Worm (Caenorhabditis elegans) whole organism, young adult: Measurements from ENCODE around the gene R04F11.5.

Experiments used
- B0336.3 ChIP-seq: fragments of 200-800 bp; sonication (Bioruptor generic); IDR thresholded peaks from 2 replicates; pipeline ENCODE4 v1.3.6; 2022; ENCODE audit warnings: missing genetic modification characterization, missing compliant biosample characterization
- C17E4.6 ChIP-seq: fragments of 200-800 bp; sonication (Bioruptor generic); IDR thresholded peaks from 2 replicates; pipeline ENCODE4 v1.3.6; 2022; ENCODE audit warnings: missing genetic modification reagents, missing genetic modification characterization, missing compliant biosample characterization
- F22D6.2 ChIP-seq: sonication (generic microtip); optimal IDR thresholded peaks from 2 replicates; lab custom pipeline; 2016; ENCODE audit warnings: mild to moderate bottlenecking, missing genetic modification characterization, missing compliant biosample characterization
- F33H1.4 ChIP-seq: fragments of 200-800 bp; sonication (Bioruptor generic); IDR thresholded peaks from 2 replicates; pipeline ENCODE4 v1.3.6; 2022; ENCODE audit warnings: missing genetic modification reagents, missing genetic modification characterization, missing compliant biosample characterization
- F39B2.1 ChIP-seq: fragments of 200-800 bp; sonication (Bioruptor generic); IDR thresholded peaks from 2 replicates; pipeline ENCODE4 v1.3.6; 2022; ENCODE audit warnings: missing genetic modification reagents, missing genetic modification characterization, missing compliant biosample characterization
- F52B5.7 ChIP-seq: sonication (generic microtip); optimal IDR thresholded peaks from 2 replicates; lab custom pipeline; 2016; ENCODE audit warnings: mild to moderate bottlenecking, missing genetic modification characterization, missing compliant biosample characterization
- F57A8.1 ChIP-seq: fragments of 200-800 bp; sonication (Bioruptor generic); optimal IDR thresholded peaks from 2 replicates; lab custom pipeline; 2018; ENCODE audit warnings: mild to moderate bottlenecking, missing genetic modification characterization, moderate library complexity, missing compliant biosample characterization
- K12H6.12 ChIP-seq: fragments of 200-800 bp; sonication (Bioruptor generic); optimal IDR thresholded peaks from 2 replicates; lab custom pipeline; 2018; ENCODE audit warnings: mild to moderate bottlenecking, missing genetic modification characterization, missing compliant biosample characterization
- Y53F4B.3 ChIP-seq: fragments of 200-800 bp; sonication (Bioruptor generic); IDR thresholded peaks from 2 replicates; pipeline ENCODE4 v1.3.6; 2022; ENCODE audit warnings: missing genetic modification reagents, missing genetic modification characterization, missing compliant biosample characterization
- Y79H2A.3 ChIP-seq: fragments of 200-800 bp; sonication (Bioruptor generic); conservative IDR thresholded peaks from 2 replicates; pipeline ENCODE4 v1.3.6; 2022; ENCODE audit warnings: missing genetic modification reagents, missing genetic modification characterization, missing compliant biosample characterization
- ZK185.1 ChIP-seq: sonication (generic microtip); optimal IDR thresholded peaks from 2 replicates; lab custom pipeline; 2016; ENCODE audit warnings: mild to moderate bottlenecking, missing genetic modification characterization, missing compliant biosample characterization; ENCODE audit not compliant: poor library complexity, severe bottlenecking
- atf-7 ChIP-seq: sonication (generic microtip); optimal IDR thresholded peaks from 2 replicates; lab custom pipeline; 2017; ENCODE audit warnings: mild to moderate bottlenecking, missing genetic modification characterization, missing compliant biosample characterization
- athp-1 ChIP-seq: sonication (generic microtip); optimal IDR thresholded peaks from 2 replicates; lab custom pipeline; 2017; ENCODE audit warnings: mild to moderate bottlenecking, missing genetic modification characterization, missing compliant biosample characterization
- attf-3 ChIP-seq: fragments of 200-800 bp; sonication (Bioruptor generic); conservative IDR thresholded peaks from 2 replicates; pipeline ENCODE4 v1.3.6; 2022; ENCODE audit warnings: missing genetic modification reagents, missing genetic modification characterization, missing compliant biosample characterization
- attf-5 ChIP-seq: fragments of 200-800 bp; sonication (Bioruptor generic); optimal IDR thresholded peaks from 2 replicates; lab custom pipeline; 2018; ENCODE audit warnings: mild to moderate bottlenecking, missing genetic modification characterization, missing compliant biosample characterization
- attf-6 ChIP-seq: fragments of 200-800 bp; sonication (Bioruptor generic); IDR thresholded peaks from 2 replicates; pipeline ENCODE4 v1.3.6; 2022; ENCODE audit warnings: missing genetic modification reagents, missing genetic modification characterization, missing compliant biosample characterization
- cebp-1 ChIP-seq, 2 experiments: fragments of 200-800 bp in 1 of 2; sonication (Bioruptor generic) in 1 of 2; sonication (generic microtip) in 1 of 2; IDR thresholded peaks in 1 of 2; optimal IDR thresholded peaks in 1 of 2; 2 replicates each; pipeline versions ENCODE4 v1.3.6 to Lab custom; 2017 to 2022; ENCODE audit warnings: missing compliant biosample characterization in 2 of 2, missing genetic modification characterization in 2 of 2, mild to moderate bottlenecking in 1 of 2, missing genetic modification reagents in 1 of 2, moderate library complexity in 1 of 2
- ceh-27 ChIP-seq: fragments of 200-800 bp; sonication (Bioruptor generic); optimal IDR thresholded peaks from 2 replicates; lab custom pipeline; 2018; ENCODE audit warnings: mild to moderate bottlenecking, missing genetic modification characterization, moderate library complexity, missing compliant biosample characterization
- ceh-40 ChIP-seq: fragments of 200-800 bp; sonication (Bioruptor generic); IDR thresholded peaks from 2 replicates; pipeline ENCODE4 v1.3.6; 2022; ENCODE audit warnings: missing genetic modification characterization, missing compliant biosample characterization
- efl-1 ChIP-seq: fragments of 150-350 bp; optimal IDR thresholded peaks from 2 replicates; lab custom pipeline; 2014; ENCODE audit warnings: missing biosample characterization, missing genetic modification reagents, missing genetic modification characterization
- egrh-3 ChIP-seq: fragments of 200-800 bp; sonication (Bioruptor generic); IDR thresholded peaks from 2 replicates; pipeline ENCODE4 v1.3.6; 2022; ENCODE audit warnings: missing genetic modification reagents, missing genetic modification characterization, missing compliant biosample characterization
- hmg-20 ChIP-seq: fragments of 200-800 bp; sonication (Bioruptor generic); IDR thresholded peaks from 2 replicates; pipeline ENCODE4 v1.3.6; 2022; ENCODE audit warnings: missing genetic modification reagents, missing genetic modification characterization, missing compliant biosample characterization
- lin-40 ChIP-seq: sonication (generic microtip); optimal IDR thresholded peaks from 2 replicates; lab custom pipeline; 2016; ENCODE audit warnings: missing genetic modification characterization, mild to moderate bottlenecking, missing compliant biosample characterization, missing genotype, missing genetic modification reagents
- lir-1 ChIP-seq: fragments of 200-800 bp; sonication (Bioruptor generic); conservative IDR thresholded peaks from 2 replicates; pipeline ENCODE4 v1.3.6; 2022; ENCODE audit warnings: missing genetic modification reagents, missing genetic modification characterization, missing compliant biosample characterization
- lsy-27 ChIP-seq: sonication (generic microtip); optimal IDR thresholded peaks from 2 replicates; lab custom pipeline; 2017; ENCODE audit warnings: missing genetic modification characterization, mild to moderate bottlenecking, missing compliant biosample characterization, antibody characterized with exemption, missing genotype, borderline replicate concordance; ENCODE audit not compliant: insufficient read depth
- madf-3 ChIP-seq: fragments of 200-800 bp; sonication (Bioruptor generic); IDR thresholded peaks from 2 replicates; pipeline ENCODE4 v1.3.6; 2022; ENCODE audit warnings: missing genetic modification reagents, missing genetic modification characterization, missing compliant biosample characterization
- madf-8 ChIP-seq: fragments of 200-800 bp; sonication (Bioruptor generic); conservative IDR thresholded peaks from 2 replicates; pipeline ENCODE4 v1.3.6; 2022; ENCODE audit warnings: missing genetic modification reagents, missing genetic modification characterization, missing compliant biosample characterization
- mcd-1 ChIP-seq: fragments of 200-800 bp; sonication (Bioruptor generic); IDR thresholded peaks from 2 replicates; pipeline ENCODE4 v1.3.6; 2022; ENCODE audit warnings: missing genetic modification reagents, missing genetic modification characterization, missing compliant biosample characterization
- mel-28 ChIP-seq: sonication (generic microtip); optimal IDR thresholded peaks from 2 replicates; lab custom pipeline; 2016; ENCODE audit warnings: borderline replicate concordance, mild to moderate bottlenecking, missing genetic modification characterization, missing compliant biosample characterization
- mes-4 ChIP-seq: sonication (generic microtip); optimal IDR thresholded peaks from 2 replicates; lab custom pipeline; 2016; ENCODE audit warnings: missing genotype, missing genetic modification characterization, missing compliant biosample characterization
- nfyb-1 ChIP-seq: fragments of 200-800 bp; sonication (Bioruptor generic); IDR thresholded peaks from 2 replicates; pipeline ENCODE4 v1.3.6; 2022; ENCODE audit warnings: missing genetic modification reagents, missing genetic modification characterization, missing compliant biosample characterization
- nhr-90 ChIP-seq: sonication (generic microtip); optimal IDR thresholded peaks from 2 replicates; lab custom pipeline; 2016; ENCODE audit warnings: missing genotype, mild to moderate bottlenecking, missing genetic modification characterization, missing compliant biosample characterization
- rcor-1 ChIP-seq: fragments of 200-800 bp; sonication (Bioruptor generic); IDR thresholded peaks from 2 replicates; pipeline ENCODE4 v1.3.6; 2022; ENCODE audit warnings: missing genetic modification reagents, missing genetic modification characterization, missing compliant biosample characterization
- rpc-1 ChIP-seq, 2 experiments: fragments of 150-350 bp in 1 of 2; sonication (generic microtip) in 1 of 2; optimal IDR thresholded peaks; 2 replicates each; lab custom pipeline; 2014 to 2018; ENCODE audit warnings: missing biosample characterization in 1 of 2, missing genetic modification characterization in 1 of 2, missing genetic modification reagents in 1 of 2, missing genotype in 1 of 2
- tbp1 ChIP-seq: fragments of 200-800 bp; sonication (Bioruptor generic); optimal IDR thresholded peaks from 2 replicates; lab custom pipeline; 2018; ENCODE audit warnings: mild to moderate bottlenecking, missing genetic modification characterization, missing compliant biosample characterization
- zfh-2 ChIP-seq: fragments of 200-800 bp; sonication (Bioruptor generic); conservative IDR thresholded peaks from 2 replicates; pipeline ENCODE4 v1.3.6; 2022; ENCODE audit warnings: missing genetic modification reagents, missing genetic modification characterization, missing compliant biosample characterization
- ztf-28 ChIP-seq: fragments of 200-800 bp; sonication (Bioruptor generic); IDR thresholded peaks from 2 replicates; pipeline ENCODE4 v1.3.6; 2022; ENCODE audit warnings: missing genetic modification reagents, missing genetic modification characterization, missing compliant biosample characterization
- ztf-6 ChIP-seq: fragments of 200-800 bp; sonication (Bioruptor generic); IDR thresholded peaks from 2 replicates; pipeline ENCODE4 v1.3.6; 2022; ENCODE audit warnings: missing genetic modification reagents, missing genetic modification characterization, missing compliant biosample characterization

Gene R04F11.5

DNA sequence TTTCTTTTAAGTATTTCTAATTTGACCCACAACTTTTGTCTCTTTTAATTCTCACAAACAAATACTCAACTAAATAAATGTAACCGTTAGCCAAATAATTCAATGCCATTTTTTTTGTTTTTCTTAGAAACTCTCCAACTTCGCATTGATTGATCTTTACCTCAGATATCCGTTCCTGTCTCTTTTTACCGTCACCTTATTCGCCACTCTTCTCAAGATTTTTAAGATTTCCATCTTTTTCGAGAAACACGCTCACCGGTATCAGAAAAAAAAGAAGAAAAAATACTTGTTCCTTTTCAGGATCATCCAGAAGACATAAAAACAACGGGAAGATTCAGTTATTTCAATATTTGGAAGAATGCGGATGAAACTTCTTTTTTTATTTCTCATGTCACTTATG is 40.5 kb upstream of the R04F11.5 start, which contains the start of gene F23H12.5:
Gene F23H12.5 (plus strand): TSS at position 301 of the 400 bp plus-strand sequence.
- TF ChIP-seq atf-7 (tag; lab: Kevin White, UChicago) (no peak), F39B2.1 (GFP tag; lab: Robert Waterston, UW) (no peak), F52B5.7 (no peak), ZK185.1 (no peak), lsy-27 (tag; lab: Kevin White, UChicago) (no peak), hmg-20 (GFP tag; lab: Robert Waterston, UW) (no peak)

DNA sequence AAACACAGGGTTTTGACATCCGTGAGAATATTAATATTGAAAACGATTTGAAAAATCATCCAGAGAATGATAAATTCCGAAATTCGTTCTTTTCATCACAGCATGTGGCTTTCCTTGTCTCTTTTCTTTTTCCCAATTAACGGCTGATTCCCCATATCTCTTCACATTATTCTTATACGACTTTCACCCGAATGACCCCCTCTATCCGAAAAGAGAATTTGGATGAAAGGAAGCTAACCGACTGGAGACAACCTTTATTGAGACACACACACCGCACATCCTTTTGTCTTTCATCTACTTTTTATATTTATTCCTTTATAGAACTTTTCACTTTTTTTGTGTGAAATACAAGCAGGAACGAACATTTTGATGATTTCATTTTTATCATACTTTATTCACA is 39.8 kb upstream of the R04F11.5 start:
- TF ChIP-seq hmg-20 (GFP tag; lab: Robert Waterston, UW) (no peak), Y79H2A.3 (GFP tag; lab: Robert Waterston, UW) (no peak), Y53F4B.3 (GFP tag; lab: Robert Waterston, UW) (no peak)

DNA sequence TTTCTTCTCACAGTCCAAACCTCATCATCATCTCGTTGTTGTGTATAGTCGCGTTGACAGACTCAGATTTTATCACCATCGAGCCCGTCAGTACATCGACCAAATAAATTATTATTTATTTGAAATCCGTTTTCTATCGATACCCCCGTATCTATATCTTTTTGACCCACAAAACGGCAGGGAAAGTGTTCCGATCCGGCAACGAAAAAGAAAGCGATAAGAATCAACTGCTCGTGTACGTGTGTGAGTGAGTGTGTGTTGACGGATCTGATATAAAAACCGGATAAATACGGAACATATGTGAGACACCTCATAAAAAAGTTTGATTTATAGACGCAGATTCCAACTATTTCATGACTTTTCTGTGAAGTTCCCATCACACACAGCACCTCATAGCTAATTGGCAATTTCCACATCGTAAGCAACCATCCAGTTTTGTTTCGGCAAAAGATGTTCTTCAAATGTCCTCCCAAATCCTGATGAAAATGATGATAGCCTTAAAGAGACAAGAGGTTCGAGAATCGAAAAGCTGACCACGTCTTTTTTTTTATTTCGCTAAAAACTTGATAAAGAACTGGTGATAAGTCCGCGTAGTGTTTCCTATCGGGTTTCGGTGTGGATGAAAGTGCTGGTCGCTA is 36.5 kb upstream of the R04F11.5 start:
- no peak for TF ChIP-seq B0336.3 (GFP tag; lab: Robert Waterston, UW)

DNA sequence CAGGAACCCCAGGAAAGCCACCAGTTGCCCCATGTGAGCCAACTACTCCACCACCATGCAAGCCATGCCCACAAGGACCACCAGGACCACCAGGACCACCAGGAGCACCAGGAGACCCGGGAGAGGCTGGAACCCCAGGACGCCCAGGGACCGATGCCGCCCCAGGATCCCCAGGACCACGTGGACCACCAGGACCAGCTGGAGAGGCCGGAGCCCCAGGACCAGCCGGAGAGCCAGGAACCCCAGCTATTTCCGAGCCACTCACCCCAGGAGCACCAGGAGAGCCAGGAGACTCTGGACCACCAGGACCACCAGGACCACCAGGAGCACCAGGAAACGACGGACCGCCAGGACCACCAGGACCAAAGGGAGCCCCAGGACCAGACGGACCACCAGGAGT is 35.7 kb upstream of the R04F11.5 start:
- TF ChIP-seq madf-3 (GFP tag; lab: Robert Waterston, UW) (no peak), cebp-1 (GFP tag; IDR thresholded peaks at IDR 0.05; lab: Robert Waterston, UW) (no peak), cebp-1 (tag; optimal IDR thresholded peaks at IDR 0.05; lab: Kevin White, UChicago) (no peak), ztf-28 (GFP tag; lab: Robert Waterston, UW) (0 out of 2 replicates have a peak, but pooled peaks have one; percentile 47), zfh-2 (GFP tag; lab: Robert Waterston, UW) (peak; percentile 97), nhr-90 (tag; lab: Kevin White, UChicago) (no peak), mel-28 (tag; lab: Kevin White, UChicago) (no peak), nfyb-1 (no peak), egrh-3 (GFP tag; lab: Robert Waterston, UW) (peak; percentile 99), F33H1.4 (no peak), B0336.3 (GFP tag; lab: Robert Waterston, UW) (no peak), attf-5 (no peak), K12H6.12 (tag; lab: Kevin White, UChicago) (no peak), attf-3 (GFP tag; lab: Robert Waterston, UW) (no peak), mcd-1 (peak; percentile 52; the same call in 1 of the 2 replicates)

DNA sequence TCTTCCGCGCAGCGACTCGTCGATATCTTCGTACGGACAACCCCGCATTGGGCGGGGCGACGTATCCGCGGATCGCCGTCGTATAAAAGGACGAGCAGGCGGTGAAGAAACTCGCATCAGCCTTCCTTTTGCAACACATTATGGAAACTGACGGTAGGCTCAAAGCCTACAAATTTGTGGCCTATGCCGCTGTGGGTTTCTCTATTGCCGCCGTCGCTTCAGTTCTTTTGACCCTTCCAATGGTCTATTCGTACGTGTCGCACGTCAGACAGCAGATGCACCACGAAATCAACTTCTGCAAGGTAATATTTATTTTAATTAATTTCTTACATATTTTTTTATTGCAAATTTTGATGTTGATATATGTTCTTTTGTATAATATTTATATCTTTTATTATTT is 35.1 kb upstream of the R04F11.5 start:
- TF ChIP-seq ceh-27 (GFP tag; lab: Kevin White, UChicago), result no peak
- 0 out of 2 replicates have a peak, but pooled peaks have one; percentile 17 for TF ChIP-seq attf-6

DNA sequence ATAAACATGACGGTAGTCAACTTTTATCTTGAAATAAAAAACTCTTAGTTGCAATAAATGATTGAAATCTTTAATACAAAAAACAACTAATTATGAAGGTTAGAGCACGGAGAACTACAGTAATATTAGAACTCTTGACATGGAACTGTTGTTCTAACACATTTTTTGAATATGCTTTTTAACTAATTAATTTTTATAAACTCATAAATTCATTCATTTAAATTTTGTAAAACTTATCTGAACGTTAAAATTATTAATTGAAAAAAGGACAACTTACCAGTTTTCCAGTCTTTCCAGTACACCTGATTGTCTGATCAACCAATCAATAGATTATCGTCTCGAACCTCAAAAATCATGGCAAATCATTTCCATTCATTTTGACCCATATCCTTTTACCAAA is 34.6 kb upstream of the R04F11.5 start, which contains the start of gene sqt-3:
Gene sqt-3 (plus strand): TSS at position 301 of the 400 bp plus-strand sequence.
- no peak for TF ChIP-seq lir-1 (GFP tag; lab: Robert Waterston, UW)
- no peak for TF ChIP-seq madf-8 (GFP tag; lab: Robert Waterston, UW)
- no peak for TF ChIP-seq F22D6.2 (tag; lab: Kevin White, UChicago)
- TF ChIP-seq ceh-40 (GFP tag; lab: Robert Waterston, UW), result no peak
- TF ChIP-seq attf-5, result no peak
- no peak for TF ChIP-seq efl-1
- no peak for TF ChIP-seq C17E4.6 (GFP tag; lab: Robert Waterston, UW)
- TF ChIP-seq rcor-1, result no peak
- TF ChIP-seq Y53F4B.3 (GFP tag; lab: Robert Waterston, UW), result no peak
- TF ChIP-seq lin-40 (tag; lab: Kevin White, UChicago), result no peak
- TF ChIP-seq F57A8.1 (GFP tag; lab: Kevin White, UChicago), result no peak
- TF ChIP-seq mes-4 (tag; lab: Kevin White, UChicago), result no peak
- no peak for TF ChIP-seq rpc-1 (optimal IDR thresholded peaks at IDR 0.05; lab: Kevin White, UChicago)
- no peak for TF ChIP-seq rpc-1 (tag; optimal IDR thresholded peaks at IDR 0.05; lab: Kevin White, UChicago)
- no peak for TF ChIP-seq egrh-3 (GFP tag; lab: Robert Waterston, UW)
- no peak for TF ChIP-seq ztf-28 (GFP tag; lab: Robert Waterston, UW)
- TF ChIP-seq tbp1, result no peak
- no peak for TF ChIP-seq ztf-6 (GFP tag; lab: Robert Waterston, UW)
- no peak for TF ChIP-seq athp-1
- no peak for TF ChIP-seq ZK185.1
